Worm (Caenorhabditis elegans): ENCODE results near the gene max-1.
A peak's percentile ranks its signal among the peaks of the same experiment; 100 is the strongest.

The max-1 gene

ce11 chrV:13085917-13086552 lies 34.0 kb downstream of the max-1 start (continued):
- peak; percentile 48 for TF ChIP-seq ceh-34 (tag; optimal IDR thresholded peaks at IDR 0.05)
- peak; percentile 90 for TF ChIP-seq unc-55 (GFP tag; optimal IDR thresholded peaks at IDR 0.05)
- no peak for TF ChIP-seq madf-2 (tag; optimal IDR thresholded peaks at IDR 0.05)

ce11 chrV:13085227-13085640 lies 34.8 kb downstream of the max-1 start:
- TF ChIP-seq che-1 (tag; optimal IDR thresholded peaks at IDR 0.05), result no peak
- no peak for TF ChIP-seq ceh-31 (tag; optimal IDR thresholded peaks at IDR 0.05)
- TF ChIP-seq unc-42 (tag; optimal IDR thresholded peaks at IDR 0.05), result no peak
- TF ChIP-seq elt-4 (tag; optimal IDR thresholded peaks at IDR 0.05), result no peak
- TF ChIP-seq hlh-13 (GFP tag; optimal IDR thresholded peaks at IDR 0.05), result no peak
- peak; percentile 39 for TF ChIP-seq elt-2 (tag; optimal IDR thresholded peaks at IDR 0.05)

ce11 chrV:13083751-13084672 lies 36.0 kb downstream of the max-1 start:
- TF ChIP-seq dve-1 (tag; optimal IDR thresholded peaks at IDR 0.05) (no peak), ceh-45 (GFP tag; IDR thresholded peaks at IDR 0.05) (no peak), pat-9 (tag; optimal IDR thresholded peaks at IDR 0.05) (no peak), unc-42 (tag; optimal IDR thresholded peaks at IDR 0.05) (peak; percentile 31), ceh-18 (tag; optimal IDR thresholded peaks at IDR 0.05) (peak; percentile 54), nhr-11 (tag; optimal IDR thresholded peaks at IDR 0.05) (no peak)

- TF ChIP-seq ceh-19 (GFP tag; optimal IDR thresholded peaks at IDR 0.05) (peak; percentile 57), unc-42 (tag; optimal IDR thresholded peaks at IDR 0.05) (peak; percentile 41), ceh-31 (tag; optimal IDR thresholded peaks at IDR 0.05) (peak; percentile 29), unc-3 (GFP tag; conservative IDR thresholded peaks at IDR 0.05) (no peak), unc-3 (tag; optimal IDR thresholded peaks at IDR 0.05) (no peak), tbx-2 (tag; optimal IDR thresholded peaks at IDR 0.05) (peak; percentile 45), elt-2 (tag; optimal IDR thresholded peaks at IDR 0.05) (peak; percentile 11), fax-1 (tag; optimal IDR thresholded peaks at IDR 0.05) (no peak), dve-1 (tag; optimal IDR thresholded peaks at IDR 0.05) (no peak), ceh-2 (tag; optimal IDR thresholded peaks at IDR 0.05) (peak; percentile 35), rnt-1 (tag; optimal IDR thresholded peaks at IDR 0.05) (peak; percentile 7), C08G9.2 (tag; optimal IDR thresholded peaks at IDR 0.05) (no peak), ceh-9 (tag; optimal IDR thresholded peaks at IDR 0.05) (no peak), pat-9 (tag; optimal IDR thresholded peaks at IDR 0.05) (peak; percentile 0), unc-55 (GFP tag; optimal IDR thresholded peaks at IDR 0.05) (no peak), ceh-18 (tag; optimal IDR thresholded peaks at IDR 0.05) (peak; percentile 94), ceh-24 (tag; optimal IDR thresholded peaks at IDR 0.05) (no peak), ceh-34 (tag; optimal IDR thresholded peaks at IDR 0.05) (peak; percentile 77)
These were observed 37.4 kb downstream of the max-1 start, which contains the start of gene C34B4.2 for ce11 chrV:13082442-13083126. C34B4.2 (plus strand) TSS chrV:13083055.

- TF ChIP-seq unc-55 (GFP tag; optimal IDR thresholded peaks at IDR 0.05), result no peak
- no peak for TF ChIP-seq fax-1 (tag; optimal IDR thresholded peaks at IDR 0.05)
- no peak for TF ChIP-seq syd-9 (tag; optimal IDR thresholded peaks at IDR 0.05)
- no peak for TF ChIP-seq pros-1 (tag; optimal IDR thresholded peaks at IDR 0.05)
- no peak for TF ChIP-seq dve-1 (tag; optimal IDR thresholded peaks at IDR 0.05)
- no peak for TF ChIP-seq nfya-1 (tag; optimal IDR thresholded peaks at IDR 0.05)
- TF ChIP-seq lin-11 (tag; optimal IDR thresholded peaks at IDR 0.05), result no peak
- TF ChIP-seq C38D4.7 (GFP tag; optimal IDR thresholded peaks at IDR 0.05), result no peak
- TF ChIP-seq unc-86 (tag; optimal IDR thresholded peaks at IDR 0.05), result no peak
- no peak for TF ChIP-seq hlh-13 (GFP tag; optimal IDR thresholded peaks at IDR 0.05)
- no peak for TF ChIP-seq pqm-1 (tag; optimal IDR thresholded peaks at IDR 0.05)
- TF ChIP-seq odd-2 (tag; optimal IDR thresholded peaks at IDR 0.05), result no peak
- no peak for TF ChIP-seq sdc-2 (tag; optimal IDR thresholded peaks at IDR 0.05)
- no peak for TF ChIP-seq ztf-16 (tag; optimal IDR thresholded peaks at IDR 0.05)
- no peak for TF ChIP-seq sox-4 (tag; optimal IDR thresholded peaks at IDR 0.05)
- no peak for TF ChIP-seq unc-42 (tag; optimal IDR thresholded peaks at IDR 0.05)
These were observed 38.7 kb downstream of the max-1 start for ce11 chrV:13081197-13081747.
